Fruit fly (Drosophila melanogaster): Measurements from ENCODE around the gene lush.

lush gene

DNA sequence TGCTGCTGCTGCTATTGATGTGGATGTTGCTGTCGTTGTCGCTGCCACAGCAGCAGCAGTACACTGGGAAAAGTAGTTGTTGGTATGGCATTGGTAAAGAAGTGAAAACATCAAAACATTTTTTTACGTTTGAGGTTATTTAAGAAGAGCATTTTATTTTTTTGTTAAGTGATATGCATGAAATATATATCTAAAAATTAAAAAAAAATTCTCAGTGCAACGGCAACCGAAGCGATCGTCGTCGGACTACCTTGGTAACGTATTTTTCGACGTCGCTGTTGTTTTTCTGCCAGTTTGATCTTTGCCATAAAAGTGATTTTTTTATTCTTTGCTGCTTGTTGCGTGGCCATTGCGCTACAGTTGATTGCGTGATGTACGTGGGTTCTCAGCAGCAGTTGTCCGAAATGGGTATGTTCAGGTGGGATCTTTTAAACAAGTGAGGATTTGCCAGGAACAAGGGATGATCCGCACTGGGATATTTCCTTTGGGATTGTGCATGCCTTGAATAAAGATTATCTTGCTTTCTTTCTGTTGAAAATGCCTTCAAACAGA lies 45.1 kb downstream of the lush start (continued):
- TF ChIP-seq Ravus (GFP tag; IDR thresholded peaks at IDR 0.05) (peak; percentile 69), vvl (GFP tag; IDR thresholded peaks at IDR 0.05) (peak; percentile 98), CG7839 (tag; optimal IDR thresholded peaks at IDR 0.05) (peak; percentile 97), Abd-B (GFP tag; optimal IDR thresholded peaks at IDR 0.05) (peak; percentile 95), Hr3 (GFP tag; optimal IDR thresholded peaks at IDR 0.05) (peak; percentile 93), tna (GFP tag; IDR thresholded peaks at IDR 0.05; ENCODE audit: partially characterized antibody) (no peak), btn (GFP tag; optimal IDR thresholded peaks at IDR 0.05) (peak; percentile 80), CG17328 (GFP tag; IDR thresholded peaks at IDR 0.05) (peak; percentile 97), abd-A (tag; optimal IDR thresholded peaks at IDR 0.05) (peak; percentile 28), CG9932 (GFP tag; IDR thresholded peaks at IDR 0.05) (peak; percentile 96), HHEX (GFP tag; optimal IDR thresholded peaks at IDR 0.05) (peak; percentile 93), CG34422 (GFP tag; IDR thresholded peaks at IDR 0.05) (peak; percentile 96), CG6765 (GFP tag; optimal IDR thresholded peaks at IDR 0.05) (peak; percentile 88), gsb (GFP tag; IDR thresholded peaks at IDR 0.05) (peak; percentile 88), fd3F (GFP tag; optimal IDR thresholded peaks at IDR 0.05) (peak; percentile 93), CG6791 (GFP tag; IDR thresholded peaks at IDR 0.05; ENCODE audit: partially characterized antibody) (no peak), ssp (GFP tag; IDR thresholded peaks at IDR 0.05) (peak; percentile 87), CG3407 (GFP tag; optimal IDR thresholded peaks at IDR 0.05) (peak; percentile 89), Jarid2 (GFP tag; optimal IDR thresholded peaks at IDR 0.05) (peak; percentile 69), CG31388 (GFP tag; optimal IDR thresholded peaks at IDR 0.05) (peak; percentile 90), bsh (GFP tag; optimal IDR thresholded peaks at IDR 0.05) (peak; percentile 95 to 98), CG1832 (GFP tag; optimal IDR thresholded peaks at IDR 0.05) (no peak), Bgb (GFP tag; IDR thresholded peaks at IDR 0.05; ENCODE audit: partially characterized antibody) (no peak), CG13624 (GFP tag; optimal IDR thresholded peaks at IDR 0.05) (peak; percentile 93), CG7963 (GFP tag; IDR thresholded peaks at IDR 0.05; ENCODE audit: partially characterized antibody) (no peak), Med (GFP tag) (peak; percentile 98), CG17802 (tag; optimal IDR thresholded peaks at IDR 0.05) (peak; percentile 75), Ada2b (GFP tag; IDR thresholded peaks at IDR 0.05) (peak; percentile 95), nmo (GFP tag; optimal IDR thresholded peaks at IDR 0.05) (peak; percentile 97), repo (GFP tag; optimal IDR thresholded peaks at IDR 0.05) (peak; percentile 76), sd (tag; optimal IDR thresholded peaks at IDR 0.05) (peak; percentile 82), CG8924 (tag; optimal IDR thresholded peaks at IDR 0.05) (peak; percentile 97), tll (GFP tag; optimal IDR thresholded peaks at IDR 0.05) (peak in 1 of 2 experiments; percentile 92), CG3065 (GFP tag; optimal IDR thresholded peaks at IDR 0.05) (peak; percentile 88), maf-S (GFP tag; optimal IDR thresholded peaks at IDR 0.05) (peak; percentile 91), sens (GFP tag) (peak; percentile 99), esg (GFP tag; conservative IDR thresholded peaks at IDR 0.05) (peak; percentile 93), caup (GFP tag; optimal IDR thresholded peaks at IDR 0.05; ENCODE audit: severe bottlenecking) (peak; percentile 94), CG12071 (GFP tag; optimal IDR thresholded peaks at IDR 0.05) (peak; percentile 87), vnd (GFP tag; IDR thresholded peaks at IDR 0.05; ENCODE audit: partially characterized antibody) (no peak), chinmo (GFP tag; IDR thresholded peaks at IDR 0.05; ENCODE audit: partially characterized antibody) (0 out of 4 replicates have a peak, but pooled peaks have one; percentile 70), Mrtf (GFP tag; IDR thresholded peaks at IDR 0.05) (peak; percentile 93), CG7372 (GFP tag; IDR thresholded peaks at IDR 0.05) (peak; percentile 90), sug (tag; optimal IDR thresholded peaks at IDR 0.05) (peak; percentile 92), sens-2 (GFP tag; IDR thresholded peaks at IDR 0.05) (peak; percentile 96), bigmax (GFP tag; optimal IDR thresholded peaks at IDR 0.05) (peak; percentile 70), tgo (GFP tag; IDR thresholded peaks at IDR 0.05) (peak; percentile 93), ap (GFP tag; IDR thresholded peaks at IDR 0.05) (peak; percentile 91), CG10462 (GFP tag; optimal IDR thresholded peaks at IDR 0.05) (peak; percentile 92)
